Worm (Caenorhabditis elegans) whole organism, L2 larva: ENCODE data around the gene rom-1.

Source experiments
- R02D3.7 ChIP-seq: fragments of 150-350 bp; optimal IDR thresholded peaks from 2 replicates; lab custom pipeline; 2014; ENCODE audit warnings: missing biosample characterization, missing genetic modification characterization
- ZK546.5 ChIP-seq: sonication (generic microtip); optimal IDR thresholded peaks from 2 replicates; lab custom pipeline; 2017; ENCODE audit warnings: missing biosample characterization, missing genetic modification characterization
- ama-1 ChIP-seq: fragments of 150-350 bp; optimal IDR thresholded peaks from 2 replicates; lab custom pipeline; 2018; ENCODE audit warnings: inconsistent platforms
- elt-3 ChIP-seq: sonication (generic microtip); optimal IDR thresholded peaks from 2 replicates; lab custom pipeline; 2017; ENCODE audit warnings: missing biosample characterization, missing genetic modification characterization
- lin-13 ChIP-seq: fragments of 150-350 bp; optimal IDR thresholded peaks from 2 replicates; lab custom pipeline; 2014; ENCODE audit warnings: missing biosample characterization, missing genetic modification reagents, missing genetic modification characterization
- nhr-11 ChIP-seq: fragments of 150-350 bp; optimal IDR thresholded peaks from 2 replicates; lab custom pipeline; 2014; ENCODE audit warnings: missing biosample characterization, missing genetic modification characterization
- nhr-77 ChIP-seq: fragments of 150-350 bp; optimal IDR thresholded peaks from 2 replicates; lab custom pipeline; 2014; ENCODE audit warnings: missing biosample characterization, missing genetic modification characterization
- zag-1 ChIP-seq: fragments of 150-350 bp; optimal IDR thresholded peaks from 2 replicates; lab custom pipeline; 2014; ENCODE audit warnings: missing biosample characterization, missing genetic modification characterization

DNA sequence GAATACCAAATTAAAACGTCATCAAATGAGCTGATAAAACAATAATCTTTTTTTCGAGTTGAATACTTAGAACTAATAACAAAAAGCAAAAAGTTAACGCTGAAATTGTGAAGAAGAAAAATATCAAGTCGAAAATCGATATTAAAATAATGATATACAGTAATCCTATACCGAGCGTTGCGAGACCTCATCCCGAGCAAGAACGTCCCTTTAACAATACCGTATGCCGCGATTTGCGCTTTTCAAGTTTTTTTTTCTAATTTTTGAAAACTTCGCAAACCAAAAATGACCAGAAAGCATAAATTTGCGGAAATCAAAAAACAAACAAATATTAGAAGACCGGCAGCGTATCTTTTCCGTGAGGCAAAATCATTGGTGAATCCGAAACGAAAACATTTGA lies 16.0 kb upstream of the rom-1 start, which contains the start of gene F26F4.5:
- TF ChIP-seq elt-3 (tag; lab: Kevin White, UChicago) (no peak), lin-13 (no peak), R02D3.7 (no peak), nhr-77 (tag; lab: Kevin White, UChicago) (no peak), nhr-11 (tag; lab: Kevin White, UChicago) (no peak), ama-1 (lab: Kevin White, UChicago) (no peak), zag-1 (tag; lab: Kevin White, UChicago) (no peak), ZK546.5 (no peak)
